Worm (Caenorhabditis elegans): ENCODE results near the gene ZK945.6.

The ZK945.6 gene

ce11 chrII:10121725-10122124 lies 15.0 kb upstream of the ZK945.6 start, which contains the start of gene lov-1:
Gene lov-1 (minus strand): TSS chrII:10121825.
- TF ChIP-seq unc-55 (GFP tag; optimal IDR thresholded peaks at IDR 0.05): no peak
- TF ChIP-seq R02D3.7 (tag; optimal IDR thresholded peaks at IDR 0.05): no peak
- TF ChIP-seq nhr-129 (tag; optimal IDR thresholded peaks at IDR 0.05): no peak
- no peak for TF ChIP-seq nhr-77 (tag; optimal IDR thresholded peaks at IDR 0.05)
- no peak for TF ChIP-seq ama-1 (optimal IDR thresholded peaks at IDR 0.05)
- TF ChIP-seq nhr-12 (tag; optimal IDR thresholded peaks at IDR 0.05): no peak
- TF ChIP-seq elt-3 (tag; optimal IDR thresholded peaks at IDR 0.05): no peak
- no peak for TF ChIP-seq ztf-1 (GFP tag; conservative IDR thresholded peaks at IDR 0.05)

- TF ChIP-seq unc-39 (tag; optimal IDR thresholded peaks at IDR 0.05) (no peak), Y55F3AM.14 (GFP tag; optimal IDR thresholded peaks at IDR 0.05) (no peak), nhr-10 (tag; optimal IDR thresholded peaks at IDR 0.05) (no peak), sem-4 (tag; optimal IDR thresholded peaks at IDR 0.05) (no peak), lin-11 (tag; optimal IDR thresholded peaks at IDR 0.05) (no peak), sma-3 (GFP tag; optimal IDR thresholded peaks at IDR 0.05) (no peak), nhr-129 (tag; optimal IDR thresholded peaks at IDR 0.05) (no peak), ZK546.5 (tag; optimal IDR thresholded peaks at IDR 0.05) (no peak), crh-2 (tag; optimal IDR thresholded peaks at IDR 0.05) (no peak), gmeb-1 (tag; optimal IDR thresholded peaks at IDR 0.05) (no peak), skn-1 (tag; optimal IDR thresholded peaks at IDR 0.05) (no peak), mab-5 (tag; optimal IDR thresholded peaks at IDR 0.05) (no peak), ceh-16 (tag; optimal IDR thresholded peaks at IDR 0.05) (no peak), R02D3.7 (tag; optimal IDR thresholded peaks at IDR 0.05) (no peak), nhr-11 (tag; optimal IDR thresholded peaks at IDR 0.05) (no peak), nhr-25 (tag; optimal IDR thresholded peaks at IDR 0.05) (no peak), lsy-2 (tag; optimal IDR thresholded peaks at IDR 0.05) (no peak)
Measured at ce11 chrII:10116690-10117089, 9.9 kb upstream of the ZK945.6 start.

ce11 chrII:10108377-10108776 lies 1.6 kb upstream of the ZK945.6 start, which contains the start of the genes ZK945.7 and ZK945.8:
Gene ZK945.7 (minus strand): TSS chrII:10108477.
Gene ZK945.8 (plus strand): TSS chrII:10108651.
- TF ChIP-seq mbf-1 (tag; optimal IDR thresholded peaks at IDR 0.05) (no peak), ztf-11 (tag; optimal IDR thresholded peaks at IDR 0.05) (no peak), skn-1 (tag; optimal IDR thresholded peaks at IDR 0.05) (no peak), ztf-4 (tag; optimal IDR thresholded peaks at IDR 0.05) (no peak), nhr-6 (tag; optimal IDR thresholded peaks at IDR 0.05) (no peak), R02D3.7 (tag; optimal IDR thresholded peaks at IDR 0.05) (no peak), dmd-4 (tag; optimal IDR thresholded peaks at IDR 0.05) (no peak), lin-39 (tag; optimal IDR thresholded peaks at IDR 0.05) (no peak), unc-55 (GFP tag; optimal IDR thresholded peaks at IDR 0.05) (no peak), sma-9 (GFP tag; optimal IDR thresholded peaks at IDR 0.05) (no peak), sma-9 (tag; optimal IDR thresholded peaks at IDR 0.05) (no peak), Y55F3AM.14 (GFP tag; optimal IDR thresholded peaks at IDR 0.05) (no peak), unc-62 (GFP tag; optimal IDR thresholded peaks at IDR 0.05) (no peak), lsy-2 (tag; optimal IDR thresholded peaks at IDR 0.05) (no peak)

- TF ChIP-seq nhr-23 (tag; optimal IDR thresholded peaks at IDR 0.05) (no peak), ceh-16 (tag; optimal IDR thresholded peaks at IDR 0.05) (no peak)
Measured at ce11 chrII:10105604-10106003, 1.2 kb downstream of the ZK945.6 start, which contains the start of gene ZK945.4. Gene ZK945.4 (minus strand): TSS chrII:10105704.

- TF ChIP-seq nhr-21 (tag; optimal IDR thresholded peaks at IDR 0.05): no peak
- no peak for TF ChIP-seq dmd-4 (tag; optimal IDR thresholded peaks at IDR 0.05)
- no peak for TF ChIP-seq nhr-6 (tag; optimal IDR thresholded peaks at IDR 0.05)
- TF ChIP-seq ztf-4 (tag; optimal IDR thresholded peaks at IDR 0.05): no peak
- TF ChIP-seq nhr-129 (tag; optimal IDR thresholded peaks at IDR 0.05): no peak
- TF ChIP-seq sem-4 (tag; optimal IDR thresholded peaks at IDR 0.05): no peak
- no peak for TF ChIP-seq R02D3.7 (tag; optimal IDR thresholded peaks at IDR 0.05)
- TF ChIP-seq ama-1 (optimal IDR thresholded peaks at IDR 0.05): no peak
- no peak for TF ChIP-seq nhr-77 (tag; optimal IDR thresholded peaks at IDR 0.05)
- TF ChIP-seq Y55F3AM.14 (GFP tag; optimal IDR thresholded peaks at IDR 0.05): no peak
- no peak for TF ChIP-seq egl-27 (tag; optimal IDR thresholded peaks at IDR 0.05)
- TF ChIP-seq ztf-11 (tag; optimal IDR thresholded peaks at IDR 0.05): no peak
- no peak for TF ChIP-seq nhr-12 (tag; optimal IDR thresholded peaks at IDR 0.05)
- TF ChIP-seq alr-1 (tag; optimal IDR thresholded peaks at IDR 0.05): no peak
- TF ChIP-seq fos-1 (tag; optimal IDR thresholded peaks at IDR 0.05): no peak
- TF ChIP-seq snpc-4 (tag; optimal IDR thresholded peaks at IDR 0.05): no peak
- TF ChIP-seq peb-1 (tag; optimal IDR thresholded peaks at IDR 0.05): no peak
- TF ChIP-seq aly-2 (tag; optimal IDR thresholded peaks at IDR 0.05): no peak
- TF ChIP-seq unc-39 (tag; optimal IDR thresholded peaks at IDR 0.05): no peak
Measured at ce11 chrII:10103212-10103611, 3.6 kb downstream of the ZK945.6 start.
